Worm (Caenorhabditis elegans) whole organism, L4 larva: ENCODE measurements around the gene acr-5.
A peak's percentile ranks its signal among the peaks of the same experiment; 100 is the strongest.

Source experiments
- D1046.2 ChIP-seq: fragments of 200-800 bp; sonication (Bioruptor generic); IDR thresholded peaks from 2 replicates; pipeline ENCODE4 v1.3.6; 2022; ENCODE audit warnings: missing genetic modification characterization, missing compliant biosample characterization
- F10B5.3 ChIP-seq: sonication (generic microtip); optimal IDR thresholded peaks from 2 replicates; lab custom pipeline; 2016; ENCODE audit warnings: mild to moderate bottlenecking, missing genetic modification characterization, missing compliant biosample characterization
- F49E8.2 ChIP-seq: sonication (generic microtip); optimal IDR thresholded peaks from 2 replicates; lab custom pipeline; 2016; ENCODE audit warnings: missing compliant biosample characterization, mild to moderate bottlenecking, missing genetic modification characterization, borderline replicate concordance
- T26A8.4 ChIP-seq: fragments of 200-800 bp; sonication (Bioruptor generic); IDR thresholded peaks from 2 replicates; pipeline ENCODE4 v1.3.6; 2022; ENCODE audit warnings: missing genetic modification characterization, missing compliant biosample characterization
- Y105C5A.15 ChIP-seq: fragments of 200-800 bp; sonication (Bioruptor generic); IDR thresholded peaks from 2 replicates; pipeline ENCODE4 v1.3.6; 2022; ENCODE audit warnings: missing genetic modification characterization, missing compliant biosample characterization
- Y75B8A.6 ChIP-seq: fragments of 200-800 bp; sonication (Bioruptor generic); IDR thresholded peaks from 2 replicates; pipeline ENCODE4 v1.3.6; 2022; ENCODE audit warnings: missing genetic modification reagents, missing genetic modification characterization, missing compliant biosample characterization
- aha-1 ChIP-seq: fragments of 150-350 bp; peaks from one replicate; lab custom pipeline; 2014; ENCODE audit warnings: missing biosample characterization, missing genetic modification characterization
- arid-1 ChIP-seq: fragments of 200-800 bp; sonication (Bioruptor generic); conservative IDR thresholded peaks from 2 replicates; pipeline ENCODE4 v1.3.6; 2022; ENCODE audit warnings: missing genetic modification reagents, missing genetic modification characterization, missing compliant biosample characterization
- ceh-20 ChIP-seq: fragments of 200-800 bp; sonication (Bioruptor generic); IDR thresholded peaks from 2 replicates; pipeline ENCODE4 v1.3.6; 2022; ENCODE audit warnings: missing genetic modification reagents, missing genetic modification characterization, missing compliant biosample characterization
- ceh-32 ChIP-seq: sonication (generic microtip); optimal IDR thresholded peaks from 2 replicates; lab custom pipeline; 2016; ENCODE audit warnings: mild to moderate bottlenecking, missing genetic modification characterization, missing compliant biosample characterization; ENCODE audit not compliant: poor library complexity
- ceh-82 ChIP-seq: sonication (generic microtip); optimal IDR thresholded peaks from 2 replicates; lab custom pipeline; 2017; ENCODE audit warnings: missing biosample characterization, missing genetic modification characterization
- ctbp-1 ChIP-seq: fragments of 200-800 bp; sonication (Bioruptor generic); IDR thresholded peaks from 2 replicates; pipeline ENCODE4 v1.3.6; 2022; ENCODE audit warnings: missing genetic modification reagents, missing genetic modification characterization, missing compliant biosample characterization
- daf-19 ChIP-seq: fragments of 200-800 bp; sonication (Bioruptor generic); conservative IDR thresholded peaks from 2 replicates; pipeline ENCODE4 v1.3.6; 2022; ENCODE audit warnings: missing genetic modification characterization, missing compliant biosample characterization
- dmd-6 ChIP-seq: fragments of 200-800 bp; sonication (Bioruptor generic); IDR thresholded peaks from 2 replicates; pipeline ENCODE4 v1.3.6; 2022; ENCODE audit warnings: missing genetic modification reagents, missing genetic modification characterization, missing compliant biosample characterization
- dmd-8 ChIP-seq: fragments of 200-800 bp; sonication (Bioruptor generic); IDR thresholded peaks from 2 replicates; pipeline ENCODE4 v1.3.6; 2022; ENCODE audit warnings: missing genetic modification characterization, missing compliant biosample characterization
- dmd-9 ChIP-seq: fragments of 200-800 bp; sonication (Bioruptor generic); IDR thresholded peaks from 2 replicates; pipeline ENCODE4 v1.3.6; 2022; ENCODE audit warnings: missing genetic modification reagents, missing genetic modification characterization, missing compliant biosample characterization
- egl-43 ChIP-seq: fragments of 200-800 bp; sonication (Bioruptor generic); IDR thresholded peaks from 2 replicates; pipeline ENCODE4 v1.3.6; 2022; ENCODE audit warnings: missing genetic modification reagents, missing genetic modification characterization, missing compliant biosample characterization
- fkh-10 ChIP-seq: fragments of 150-350 bp; optimal IDR thresholded peaks from 2 replicates; lab custom pipeline; 2014; ENCODE audit warnings: missing biosample characterization, missing genetic modification reagents, missing genetic modification characterization
- fos-1 ChIP-seq: fragments of 150-350 bp; optimal IDR thresholded peaks from 2 replicates; lab custom pipeline; 2014; ENCODE audit warnings: missing biosample characterization, missing genetic modification characterization
- hif-1 ChIP-seq, 2 experiments: sonication (generic microtip); optimal IDR thresholded peaks; 2 replicates each; lab custom pipeline; 2016 to 2017; ENCODE audit warnings: missing compliant biosample characterization in 2 of 2, missing genetic modification characterization in 2 of 2, missing genetic modification reagents in 2 of 2, missing genotype in 2 of 2, mild to moderate bottlenecking in 1 of 2
- hmg-1.1 ChIP-seq: fragments of 200-800 bp; sonication (Bioruptor generic); IDR thresholded peaks from 2 replicates; pipeline ENCODE4 v1.3.6; 2022; ENCODE audit warnings: missing genetic modification reagents, missing genetic modification characterization, missing compliant biosample characterization
- lin-1 ChIP-seq: fragments of 200-800 bp; sonication (Bioruptor generic); IDR thresholded peaks from 2 replicates; pipeline ENCODE4 v1.3.6; 2022; ENCODE audit warnings: missing genetic modification reagents, missing genetic modification characterization, missing compliant biosample characterization
- lin-15B ChIP-seq: fragments of 150-350 bp; sonication (generic microtip); optimal IDR thresholded peaks from 3 replicates; lab custom pipeline; 2014; ENCODE audit warnings: missing biosample characterization, missing genetic modification characterization
- lin-29 ChIP-seq: fragments of 200-800 bp; sonication (Bioruptor generic); IDR thresholded peaks from 2 replicates; pipeline ENCODE4 v1.3.6; 2022; ENCODE audit warnings: missing genetic modification reagents, missing genetic modification characterization, missing compliant biosample characterization
- lin-39 ChIP-seq: fragments of 150-350 bp; optimal IDR thresholded peaks from 2 replicates; lab custom pipeline; 2014; ENCODE audit warnings: missing biosample characterization, missing genetic modification reagents, missing genetic modification characterization
- lir-3 ChIP-seq: sonication (generic microtip); optimal IDR thresholded peaks from 2 replicates; lab custom pipeline; 2016; ENCODE audit warnings: mild to moderate bottlenecking, missing genetic modification characterization, missing compliant biosample characterization
- lsy-2 ChIP-seq, 2 experiments: fragments of 150-350 bp in 1 of 2; sonication (generic microtip) in 1 of 2; optimal IDR thresholded peaks; 2 replicates each; lab custom pipeline; 2014 to 2017; ENCODE audit warnings: missing biosample characterization in 2 of 2, missing genetic modification characterization in 2 of 2
- mdl-1 ChIP-seq, 2 experiments: fragments of 150-350 bp in 1 of 2; sonication (generic microtip) in 1 of 2; optimal IDR thresholded peaks; 2 replicates each; lab custom pipeline; 2014 to 2017; ENCODE audit warnings: missing biosample characterization in 2 of 2, missing genetic modification characterization in 2 of 2
- mdt-29 ChIP-seq: fragments of 200-800 bp; sonication (Bioruptor generic); IDR thresholded peaks from 2 replicates; pipeline ENCODE4 v1.3.6; 2022; ENCODE audit warnings: missing genetic modification reagents, missing genetic modification characterization, missing compliant biosample characterization
- mep-1 ChIP-seq: fragments of 150-350 bp; sonication (generic microtip); optimal IDR thresholded peaks from 3 replicates; lab custom pipeline; 2014; ENCODE audit warnings: missing biosample characterization, missing genetic modification characterization
- mes-2 ChIP-seq: sonication (generic microtip); optimal IDR thresholded peaks from 2 replicates; lab custom pipeline; 2016; ENCODE audit warnings: missing genotype, mild to moderate bottlenecking, missing genetic modification characterization, missing compliant biosample characterization; ENCODE audit not compliant: poor library complexity, severe bottlenecking
- mxl-2 ChIP-seq: fragments of 200-800 bp; sonication (Bioruptor generic); conservative IDR thresholded peaks from 2 replicates; pipeline ENCODE4 v1.3.6; 2022; ENCODE audit warnings: missing genetic modification reagents, missing genetic modification characterization, missing compliant biosample characterization
- nhr-10 ChIP-seq: fragments of 150-350 bp; optimal IDR thresholded peaks from 2 replicates; lab custom pipeline; 2014; ENCODE audit warnings: missing biosample characterization, missing genetic modification characterization
- nhr-102 ChIP-seq: sonication (generic microtip); optimal IDR thresholded peaks from 2 replicates; lab custom pipeline; 2016; ENCODE audit warnings: mild to moderate bottlenecking, missing genetic modification characterization, moderate library complexity, missing compliant biosample characterization
- nhr-42 ChIP-seq: fragments of 200-800 bp; sonication (Bioruptor generic); IDR thresholded peaks from 2 replicates; pipeline ENCODE4 v1.3.6; 2022; ENCODE audit warnings: missing genetic modification characterization, missing compliant biosample characterization
- nhr-6 ChIP-seq: fragments of 150-350 bp; optimal IDR thresholded peaks from 2 replicates; lab custom pipeline; 2014; ENCODE audit warnings: missing biosample characterization, missing genetic modification characterization
- nhr-77 ChIP-seq: fragments of 150-350 bp; optimal IDR thresholded peaks from 2 replicates; lab custom pipeline; 2014; ENCODE audit warnings: missing biosample characterization, missing genetic modification characterization
- pha-4 ChIP-seq, 2 experiments: fragments of 150-350 bp in 1 of 2; fragments of 200-800 bp in 1 of 2; sonication (Bioruptor generic) in 1 of 2; IDR thresholded peaks in 1 of 2; optimal IDR thresholded peaks in 1 of 2; 2 replicates each; pipeline versions ENCODE4 v1.3.6 to Lab custom; 2014 to 2022; ENCODE audit warnings: missing genetic modification characterization in 2 of 2, missing genetic modification reagents in 2 of 2, missing biosample characterization in 1 of 2, missing compliant biosample characterization in 1 of 2
- php-3 ChIP-seq: fragments of 200-800 bp; sonication (Bioruptor generic); IDR thresholded peaks from 2 replicates; pipeline ENCODE4 v1.3.6; 2022; ENCODE audit warnings: missing genetic modification reagents, missing genetic modification characterization, missing compliant biosample characterization
- pqm-1 ChIP-seq: sonication (generic microtip); optimal IDR thresholded peaks from 2 replicates; lab custom pipeline; 2017; ENCODE audit warnings: missing biosample characterization, missing genetic modification characterization
- rbr-2 ChIP-seq: sonication (generic microtip); optimal IDR thresholded peaks from 2 replicates; lab custom pipeline; 2016; ENCODE audit warnings: missing genotype, missing genetic modification characterization, missing compliant biosample characterization
- saeg-2 ChIP-seq: fragments of 200-800 bp; sonication (Bioruptor generic); IDR thresholded peaks from 2 replicates; pipeline ENCODE4 v1.3.6; 2022; ENCODE audit warnings: missing genetic modification reagents, missing genetic modification characterization, missing compliant biosample characterization
- sdz-12 ChIP-seq: fragments of 200-800 bp; sonication (Bioruptor generic); optimal IDR thresholded peaks from 2 replicates; lab custom pipeline; 2018; ENCODE audit warnings: mild to moderate bottlenecking, missing genetic modification characterization, missing compliant biosample characterization
- set-16 ChIP-seq: fragments of 200-800 bp; sonication (Bioruptor generic); IDR thresholded peaks from 2 replicates; pipeline ENCODE4 v1.3.6; 2022; ENCODE audit warnings: missing genetic modification reagents, missing genetic modification characterization, missing compliant biosample characterization
- tra-1 ChIP-seq: fragments of 200-800 bp; sonication (Bioruptor generic); IDR thresholded peaks from 2 replicates; pipeline ENCODE4 v1.3.6; 2022; ENCODE audit warnings: missing genetic modification reagents, missing genetic modification characterization, missing compliant biosample characterization
- unc-130 ChIP-seq: sonication (generic microtip); optimal IDR thresholded peaks from 2 replicates; lab custom pipeline; 2016; ENCODE audit warnings: missing genetic modification reagents, missing genetic modification characterization, missing compliant biosample characterization
- unc-39 ChIP-seq: sonication (generic microtip); optimal IDR thresholded peaks from 2 replicates; lab custom pipeline; 2017; ENCODE audit warnings: missing biosample characterization, missing genetic modification characterization
- zfp-2 ChIP-seq: sonication (generic microtip); optimal IDR thresholded peaks from 2 replicates; lab custom pipeline; 2016; ENCODE audit warnings: mild to moderate bottlenecking, missing genetic modification characterization, missing compliant biosample characterization
- zfp-3 ChIP-seq: fragments of 200-800 bp; sonication (Bioruptor generic); conservative IDR thresholded peaks from 2 replicates; pipeline ENCODE4 v1.3.6; 2022; ENCODE audit warnings: missing genetic modification reagents, missing genetic modification characterization, missing compliant biosample characterization
- ztf-7 ChIP-seq: fragments of 150-350 bp; optimal IDR thresholded peaks from 2 replicates; lab custom pipeline; 2014; ENCODE audit warnings: missing biosample characterization, missing genetic modification characterization

Gene acr-5

DNA sequence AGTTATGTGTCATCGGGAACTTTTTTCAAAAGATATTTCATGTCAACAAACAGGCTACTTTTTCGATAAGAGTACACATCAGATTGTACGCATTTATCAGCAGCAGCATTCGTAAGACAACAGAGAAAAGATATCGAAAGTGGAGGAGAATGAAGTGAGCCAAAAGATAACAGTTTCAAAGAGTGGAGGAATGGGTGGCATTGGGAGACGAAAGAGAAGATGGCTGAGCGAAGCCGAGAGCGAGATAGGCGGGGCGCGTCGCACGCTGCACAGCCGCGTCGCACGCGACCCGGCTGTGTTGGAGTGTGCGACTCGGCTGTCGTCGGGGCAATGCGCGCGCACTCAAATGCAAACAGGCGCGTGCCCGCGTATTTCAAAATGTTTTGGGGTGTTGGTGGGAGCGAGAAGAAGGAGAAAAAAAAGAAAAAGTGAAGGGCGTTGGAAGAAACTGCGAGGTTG lies 50.4 kb downstream of the acr-5 start (continued):
- peak; percentile 89 for TF ChIP-seq ctbp-1 (GFP tag; lab: Robert Waterston, UW)
- TF ChIP-seq ceh-82 (tag; lab: Kevin White, UChicago), result no peak
- peak; percentile 81 to 95 for TF ChIP-seq mdl-1 (tag; optimal IDR thresholded peaks at IDR 0.05; lab: Kevin White, UChicago)
- peak; percentile 73 for TF ChIP-seq F10B5.3
- TF ChIP-seq nhr-10 (tag; lab: Kevin White, UChicago), result peak; percentile 63
- TF ChIP-seq pqm-1 (tag; lab: Kevin White, UChicago), result peak; percentile 96
- TF ChIP-seq unc-130 (GFP tag; lab: Kevin White, UChicago), result peak; percentile 7
- TF ChIP-seq nhr-102 (tag; lab: Kevin White, UChicago), result peak; percentile 89
- peak; percentile 88 for TF ChIP-seq dmd-8 (GFP tag; lab: Robert Waterston, UW)
- TF ChIP-seq arid-1 (GFP tag; lab: Robert Waterston, UW), result peak; percentile 94
- TF ChIP-seq mdt-29 (GFP tag; lab: Robert Waterston, UW), result peak; percentile 85
- TF ChIP-seq unc-39, result no peak
- TF ChIP-seq T26A8.4 (GFP tag; lab: Robert Waterston, UW), result peak; percentile 92
- TF ChIP-seq ceh-32 (tag; lab: Kevin White, UChicago), result peak; percentile 36
- TF ChIP-seq Y75B8A.6 (GFP tag; lab: Robert Waterston, UW), result 0 out of 2 replicates have a peak, but pooled peaks have one; percentile 54
- TF ChIP-seq lin-29, result no peak; the same call in 1 of the 2 replicates
- TF ChIP-seq hmg-1.1 (GFP tag; lab: Robert Waterston, UW), result peak; percentile 89
- TF ChIP-seq nhr-42 (GFP tag; lab: Robert Waterston, UW), result peak; percentile 84
- peak; percentile 95 for TF ChIP-seq tra-1
- TF ChIP-seq F49E8.2 (tag; lab: Kevin White, UChicago), result no peak
- TF ChIP-seq ztf-7 (tag; lab: Kevin White, UChicago), result no peak
- peak; percentile 87; the same call in 1 of the 2 replicates for TF ChIP-seq zfp-3 (GFP tag; lab: Robert Waterston, UW)
- TF ChIP-seq egl-43, result peak; percentile 93
- TF ChIP-seq lsy-2 (tag; optimal IDR thresholded peaks at IDR 0.05; lab: Kevin White, UChicago), result peak; percentile 22 to 78
- TF ChIP-seq pha-4 (GFP tag; IDR thresholded peaks at IDR 0.05; lab: Robert Waterston, UW), result no peak; the same call in none of the 2 replicates
- TF ChIP-seq pha-4 (tag; optimal IDR thresholded peaks at IDR 0.05; lab: Kevin White, UChicago), result peak; percentile 84
- peak; percentile 93 for TF ChIP-seq rbr-2
- no peak for TF ChIP-seq fkh-10
- no peak; the same call in 1 of the 2 replicates for TF ChIP-seq mxl-2
- TF ChIP-seq aha-1, result peak; percentile 95
- TF ChIP-seq nhr-77 (tag; lab: Kevin White, UChicago), result peak; percentile 85
- TF ChIP-seq hif-1 (tag; optimal IDR thresholded peaks at IDR 0.05; lab: Kevin White, UChicago), result peak in 1 of 2 experiments; percentile 85
- TF ChIP-seq D1046.2 (GFP tag; lab: Robert Waterston, UW), result peak; percentile 89
- TF ChIP-seq mes-2 (tag; lab: Kevin White, UChicago), result peak; percentile 71
- TF ChIP-seq sdz-12 (GFP tag; lab: Kevin White, UChicago), result peak; percentile 25
- no peak for TF ChIP-seq lin-39 (tag; lab: Kevin White, UChicago)
- peak; percentile 81; the same call in 1 of the 2 replicates for TF ChIP-seq Y105C5A.15 (GFP tag; lab: Robert Waterston, UW)
- TF ChIP-seq fos-1, result no peak
- peak; percentile 100 for TF ChIP-seq set-16 (GFP tag; lab: Robert Waterston, UW)
- TF ChIP-seq ceh-20 (GFP tag; lab: Robert Waterston, UW), result peak; percentile 90
- TF ChIP-seq php-3 (GFP tag; lab: Robert Waterston, UW), result peak; percentile 88
- peak; percentile 95 for TF ChIP-seq dmd-6 (GFP tag; lab: Robert Waterston, UW)
- peak; percentile 91 for TF ChIP-seq nhr-6 (tag; lab: Kevin White, UChicago)
- TF ChIP-seq saeg-2 (GFP tag; lab: Robert Waterston, UW), result peak; percentile 70; the same call in 1 of the 2 replicates
- TF ChIP-seq lin-15B, result no peak
- TF ChIP-seq lin-1 (GFP tag; lab: Robert Waterston, UW), result peak; percentile 92
- TF ChIP-seq lir-3 (tag; lab: Kevin White, UChicago), result no peak
- TF ChIP-seq zfp-2 (tag; lab: Kevin White, UChicago), result peak; percentile 29
- TF ChIP-seq dmd-9 (GFP tag; lab: Robert Waterston, UW), result no peak
- no peak for TF ChIP-seq daf-19 (GFP tag; lab: Robert Waterston, UW)
- peak; percentile 91 for TF ChIP-seq mep-1 (tag; lab: Kevin White, UChicago)
